Worm (Caenorhabditis elegans): ENCODE measurements around the gene C48A7.16.

DNA sequence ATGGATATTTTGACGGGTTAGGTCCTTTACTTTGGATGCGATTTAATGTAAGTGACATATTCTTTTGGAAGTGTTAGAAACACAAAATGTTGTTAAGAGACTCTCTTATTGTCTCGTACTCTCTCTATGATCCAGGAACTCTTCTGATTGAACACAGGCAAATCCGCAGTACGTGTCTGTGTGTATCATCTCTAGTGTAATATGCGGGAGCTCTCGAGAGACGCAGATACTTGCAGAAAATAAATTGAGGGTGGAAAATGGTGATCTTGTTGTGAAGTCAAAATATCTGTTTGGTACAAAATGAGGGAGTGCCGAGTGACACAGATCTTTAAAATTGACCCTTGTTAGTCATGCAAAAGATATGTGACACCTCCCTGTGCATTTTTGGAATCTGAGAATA lies 1.4 kb downstream of the C48A7.16 start:
- TF ChIP-seq madf-2 (tag; optimal IDR thresholded peaks at IDR 0.05): no peak
- TF ChIP-seq nhr-232 (tag; optimal IDR thresholded peaks at IDR 0.05): no peak

Measured in whole organism, late embryonic.